Fruit fly (Drosophila melanogaster): ENCODE measurements around the gene Rsph3.

Rsph3 gene

DNA sequence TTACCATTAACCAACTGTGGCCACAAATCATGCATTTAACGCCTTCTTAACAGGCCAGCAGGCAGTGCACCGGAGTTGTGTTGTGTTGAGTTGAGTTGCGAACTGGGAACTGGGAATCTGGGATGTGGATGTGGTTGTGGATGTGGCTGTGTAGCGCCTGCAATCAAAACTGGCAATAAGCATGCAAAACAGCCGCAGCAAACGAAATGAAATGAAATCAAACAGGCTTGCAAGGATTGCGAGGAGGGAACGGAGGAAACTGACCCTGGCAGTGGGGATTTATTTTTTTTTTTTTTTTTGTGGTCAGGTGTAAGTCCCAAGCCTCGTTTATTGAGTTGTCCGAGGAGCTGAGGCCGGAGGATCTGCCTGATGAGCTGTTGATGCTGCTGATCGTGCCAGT lies 39.5 kb upstream of the Rsph3 start:
- no peak for TF ChIP-seq CG15710 (tag; optimal IDR thresholded peaks at IDR 0.05)
- TF ChIP-seq EcR (GFP tag; optimal IDR thresholded peaks at IDR 0.05): peak; percentile 52

DNA sequence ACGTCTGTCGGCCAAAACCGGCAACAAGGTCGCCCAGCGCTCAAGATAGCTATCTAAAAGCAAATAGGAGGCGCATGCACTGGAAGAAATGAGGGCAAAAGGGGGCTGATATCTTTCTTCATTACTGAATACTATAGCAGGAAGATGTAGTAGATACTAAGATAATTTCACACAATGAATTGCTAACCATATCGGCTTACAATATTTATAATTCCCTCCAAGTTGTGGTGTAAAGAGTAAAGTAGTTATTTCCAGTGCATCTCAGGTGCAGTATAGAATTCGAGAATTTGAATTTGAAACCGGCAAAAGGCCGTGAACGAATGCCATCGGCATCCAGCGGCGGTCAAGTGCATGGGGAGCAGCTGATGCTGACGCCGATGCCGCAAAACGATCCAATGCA lies 36.5 kb upstream of the Rsph3 start:
- peak; percentile 25 for TF ChIP-seq Pif1A (GFP tag; optimal IDR thresholded peaks at IDR 0.05)
- peak; percentile 49 for TF ChIP-seq CG8159 (tag; optimal IDR thresholded peaks at IDR 0.05)
- TF ChIP-seq rn (GFP tag; IDR thresholded peaks at IDR 0.05): peak; percentile 31; the same call in 1 of the 2 replicates
- peak; percentile 63 for TF ChIP-seq CG32121 (GFP tag; IDR thresholded peaks at IDR 0.05)
- peak; percentile 51 for TF ChIP-seq CG12605 (GFP tag; IDR thresholded peaks at IDR 0.05)
- peak; percentile 31 for TF ChIP-seq CG15710 (tag; optimal IDR thresholded peaks at IDR 0.05)
- TF ChIP-seq CG8301 (tag; optimal IDR thresholded peaks at IDR 0.05): peak; percentile 59
- peak; percentile 47; the same call in 1 of the 2 replicates for TF ChIP-seq Ets98B (GFP tag; IDR thresholded peaks at IDR 0.05)
- no peak for TF ChIP-seq CG13204 (GFP tag; optimal IDR thresholded peaks at IDR 0.05)
- TF ChIP-seq CG14655 (GFP tag; optimal IDR thresholded peaks at IDR 0.05): peak; percentile 64
- no peak for TF ChIP-seq D1 (tag; optimal IDR thresholded peaks at IDR 0.05)
- TF ChIP-seq CG34367 (tag; optimal IDR thresholded peaks at IDR 0.05): no peak
- peak; percentile 63 for TF ChIP-seq CG9948 (tag; optimal IDR thresholded peaks at IDR 0.05)
- TF ChIP-seq Pif1B (GFP tag; optimal IDR thresholded peaks at IDR 0.05): no peak
- peak; percentile 77 for TF ChIP-seq CG4496 (GFP tag; IDR thresholded peaks at IDR 0.05)
- TF ChIP-seq CG17806 (tag; optimal IDR thresholded peaks at IDR 0.05): peak; percentile 55
- peak; percentile 66; the same call in 2 of the 3 replicates for TF ChIP-seq fd96Ca (GFP tag; IDR thresholded peaks at IDR 0.05)

DNA sequence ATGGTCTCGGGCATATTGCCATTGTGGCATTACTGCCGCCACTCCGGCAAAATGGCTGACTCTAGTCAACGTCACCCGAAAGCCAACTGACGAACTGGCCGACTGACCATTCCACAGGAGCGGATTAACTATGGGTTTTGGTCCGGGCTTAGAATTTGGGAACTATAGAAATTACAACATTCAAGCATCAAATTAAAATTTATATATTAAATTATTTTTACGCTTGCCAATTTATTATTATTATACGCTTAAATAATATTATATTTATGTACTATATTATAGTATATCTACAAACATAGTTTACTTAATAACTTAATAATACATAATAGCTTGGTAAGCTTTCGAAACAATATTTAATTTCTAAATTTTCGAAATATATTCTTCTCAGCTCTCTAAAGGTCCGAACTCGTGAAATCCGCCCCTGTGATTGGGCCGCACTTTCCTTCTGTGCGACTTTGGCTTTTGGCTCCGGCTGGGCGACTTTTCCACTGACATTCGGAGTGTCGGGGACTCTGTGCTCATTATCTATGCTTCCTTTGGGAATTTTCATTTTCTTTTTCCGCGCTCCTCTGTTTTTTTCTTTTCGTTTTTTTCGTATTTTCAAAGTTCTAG lies 34.5 kb upstream of the Rsph3 start:
- peak; percentile 32 for TF ChIP-seq CG15710 (tag; optimal IDR thresholded peaks at IDR 0.05)
- TF ChIP-seq CG4496 (GFP tag; IDR thresholded peaks at IDR 0.05): peak; percentile 40; the same call in 1 of the 3 replicates
- TF ChIP-seq CG14655 (GFP tag; optimal IDR thresholded peaks at IDR 0.05): peak; percentile 40
- no peak for TF ChIP-seq CG10348 (GFP tag; IDR thresholded peaks at IDR 0.05)
- TF ChIP-seq Ets98B (GFP tag; IDR thresholded peaks at IDR 0.05): no peak
- no peak for TF ChIP-seq D1 (tag; optimal IDR thresholded peaks at IDR 0.05)
- no peak for TF ChIP-seq EcR (GFP tag; optimal IDR thresholded peaks at IDR 0.05)
- TF ChIP-seq Snoo (tag; optimal IDR thresholded peaks at IDR 0.05): no peak
- peak; percentile 32 for TF ChIP-seq CG8159 (tag; optimal IDR thresholded peaks at IDR 0.05)

DNA sequence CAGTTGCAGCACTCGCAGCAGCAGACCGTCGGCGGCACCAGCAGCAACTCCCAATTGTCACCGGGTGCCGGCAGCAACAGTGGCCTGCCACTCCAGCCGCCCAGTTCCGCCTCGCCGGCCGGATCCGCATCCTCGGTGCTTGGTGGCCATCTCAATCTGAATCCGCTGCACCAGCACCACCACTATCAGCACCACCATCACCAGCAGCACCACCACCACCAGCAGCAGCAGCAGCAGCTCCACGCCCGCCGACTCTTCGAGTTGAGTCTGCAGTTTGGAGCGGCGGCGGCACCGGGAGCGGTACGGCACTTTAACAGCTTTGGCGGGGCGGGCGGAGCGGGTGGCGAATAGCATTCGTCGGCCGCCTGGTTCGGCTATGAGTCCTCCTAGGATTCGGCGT lies 29.6 kb upstream of the Rsph3 start:
- TF ChIP-seq Ets98B (GFP tag; IDR thresholded peaks at IDR 0.05) (no peak), EcR (GFP tag; optimal IDR thresholded peaks at IDR 0.05) (no peak), Snoo (tag; optimal IDR thresholded peaks at IDR 0.05) (no peak)

DNA sequence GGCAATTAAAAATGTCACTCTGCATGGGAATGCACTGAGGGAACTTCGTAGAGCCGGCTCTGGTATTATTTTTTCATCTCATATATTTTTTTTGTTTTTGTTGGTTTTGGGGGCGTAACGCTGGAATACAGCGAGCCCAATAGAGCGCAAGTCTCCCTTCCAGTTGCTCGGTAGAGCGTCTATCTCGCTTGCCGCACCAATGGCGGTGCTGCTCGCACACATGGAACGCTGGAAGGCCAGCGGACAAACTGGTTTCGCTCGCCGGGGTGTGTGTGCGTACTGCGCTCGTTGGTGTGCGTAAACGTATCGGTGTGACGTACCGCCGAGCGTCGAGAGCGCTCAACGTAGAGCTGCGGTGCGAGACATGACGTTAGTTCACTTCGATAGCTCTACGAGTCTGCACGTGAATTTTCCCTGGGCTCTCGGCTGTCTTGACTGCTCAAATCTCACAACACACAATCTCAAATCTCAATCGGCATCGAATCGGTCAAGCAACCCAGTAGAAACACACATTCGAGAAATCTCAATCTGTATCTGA lies 26.8 kb upstream of the Rsph3 start, which contains the start of gene vvl:
Gene vvl (plus strand): TSS at position 371 of the 538 bp plus-strand sequence.
- TF ChIP-seq Ets98B (GFP tag; IDR thresholded peaks at IDR 0.05): peak; percentile 47
- TF ChIP-seq D1 (tag; optimal IDR thresholded peaks at IDR 0.05): no peak
- TF ChIP-seq CG4496 (GFP tag; IDR thresholded peaks at IDR 0.05): peak; percentile 81
- TF ChIP-seq Pif1A (GFP tag; optimal IDR thresholded peaks at IDR 0.05): no peak
- TF ChIP-seq Snoo (tag; optimal IDR thresholded peaks at IDR 0.05): peak; percentile 4
- TF ChIP-seq CG17806 (tag; optimal IDR thresholded peaks at IDR 0.05): no peak
- TF ChIP-seq CG32121 (GFP tag; IDR thresholded peaks at IDR 0.05): peak; percentile 64; the same call in 1 of the 2 replicates
- no peak for TF ChIP-seq EcR (GFP tag; optimal IDR thresholded peaks at IDR 0.05)
- no peak for TF ChIP-seq CG9948 (tag; optimal IDR thresholded peaks at IDR 0.05)
- TF ChIP-seq CG8301 (tag; optimal IDR thresholded peaks at IDR 0.05): no peak
- TF ChIP-seq CG13204 (GFP tag; optimal IDR thresholded peaks at IDR 0.05): peak; percentile 87
- TF ChIP-seq CG8159 (tag; optimal IDR thresholded peaks at IDR 0.05): peak; percentile 3
- peak; percentile 56; the same call in 1 of the 3 replicates for TF ChIP-seq fd96Ca (GFP tag; IDR thresholded peaks at IDR 0.05)
- TF ChIP-seq CG14655 (GFP tag; optimal IDR thresholded peaks at IDR 0.05): peak; percentile 7
- TF ChIP-seq CG15710 (tag; optimal IDR thresholded peaks at IDR 0.05): peak; percentile 28
- TF ChIP-seq CG12605 (GFP tag; IDR thresholded peaks at IDR 0.05): peak; percentile 59; the same call in 1 of the 2 replicates
- TF ChIP-seq CG34367 (tag; optimal IDR thresholded peaks at IDR 0.05): no peak
- TF ChIP-seq gl (tag; optimal IDR thresholded peaks at IDR 0.05): no peak
- no peak for TF ChIP-seq Pif1B (GFP tag; optimal IDR thresholded peaks at IDR 0.05)

DNA sequence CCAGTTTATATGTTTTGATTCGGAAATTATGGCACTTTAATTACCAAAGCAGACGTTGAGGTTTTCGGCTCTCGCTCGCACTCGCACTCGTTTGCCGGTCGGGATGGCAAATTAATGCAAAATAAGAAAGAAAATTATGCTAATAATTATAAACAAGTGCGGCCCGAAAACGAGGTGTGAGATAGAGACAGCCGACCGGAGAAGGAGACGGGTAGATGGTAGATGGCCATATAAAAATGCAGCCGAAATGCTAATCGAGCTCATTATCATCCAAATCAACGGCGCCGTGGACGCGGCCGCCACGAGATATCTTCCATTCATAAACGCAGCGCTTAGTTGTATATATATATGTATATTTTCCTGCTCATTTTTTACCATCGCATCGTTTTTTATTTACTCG lies 24.5 kb upstream of the Rsph3 start:
- TF ChIP-seq CG13204 (GFP tag; optimal IDR thresholded peaks at IDR 0.05) (no peak), CG14655 (GFP tag; optimal IDR thresholded peaks at IDR 0.05) (no peak), fd96Ca (GFP tag; IDR thresholded peaks at IDR 0.05) (no peak), CG4496 (GFP tag; IDR thresholded peaks at IDR 0.05) (no peak), CG8301 (tag; optimal IDR thresholded peaks at IDR 0.05) (no peak), CG34367 (tag; optimal IDR thresholded peaks at IDR 0.05) (no peak), CG9948 (tag; optimal IDR thresholded peaks at IDR 0.05) (no peak), CG17806 (tag; optimal IDR thresholded peaks at IDR 0.05) (no peak), rn (GFP tag; IDR thresholded peaks at IDR 0.05) (no peak), D1 (tag; optimal IDR thresholded peaks at IDR 0.05) (no peak), gl (tag; optimal IDR thresholded peaks at IDR 0.05) (no peak), Ets98B (GFP tag; IDR thresholded peaks at IDR 0.05) (no peak), Snoo (tag; optimal IDR thresholded peaks at IDR 0.05) (no peak), CG10348 (GFP tag; IDR thresholded peaks at IDR 0.05) (no peak), EcR (GFP tag; optimal IDR thresholded peaks at IDR 0.05) (no peak), Pif1B (GFP tag; optimal IDR thresholded peaks at IDR 0.05) (no peak), CG12605 (GFP tag; IDR thresholded peaks at IDR 0.05) (no peak), CG8159 (tag; optimal IDR thresholded peaks at IDR 0.05) (no peak), Pif1A (GFP tag; optimal IDR thresholded peaks at IDR 0.05) (no peak)

Measured in whole organism, pupa.